Fruit fly (Drosophila melanogaster) whole organism, embryonic: ENCODE measurements around the gene CG42538.

Experiments
- CG1024 ChIP-seq: fragments of 200-800 bp; sonication (Bioruptor generic); IDR thresholded peaks from 2 replicates; pipeline ENCODE4 v1.3.6; 2022; ENCODE audit warnings: missing biosample characterization, missing genetic modification characterization
- CG10321 ChIP-seq: fragments of 200-800 bp; sonication (Bioruptor generic); IDR thresholded peaks from 2 replicates; pipeline ENCODE4 v1.3.6; 2022; ENCODE audit warnings: missing biosample characterization, missing genetic modification characterization
- CG12236 ChIP-seq: fragments of 200-800 bp; sonication (Bioruptor generic); optimal IDR thresholded peaks from 2 replicates; lab custom pipeline; 2016; ENCODE audit warnings: missing biosample characterization, missing genetic modification characterization
- CG1233 ChIP-seq: fragments of 200-800 bp; sonication (Bioruptor generic); optimal IDR thresholded peaks from 4 replicates; lab custom pipeline; 2018; ENCODE audit warnings: missing biosample characterization, mild to moderate bottlenecking, missing genetic modification characterization
- CG13424 ChIP-seq: fragments of 200-800 bp; sonication (Bioruptor generic); optimal IDR thresholded peaks from 2 replicates; lab custom pipeline; 2019; ENCODE audit warnings: missing biosample characterization, mild to moderate bottlenecking, missing genetic modification characterization, moderate library complexity
- CG13624 ChIP-seq: fragments of 200-800 bp; sonication (Bioruptor generic); optimal IDR thresholded peaks from 2 replicates; lab custom pipeline; 2016; ENCODE audit warnings: missing biosample characterization, missing genetic modification characterization
- CG1529 ChIP-seq: fragments of 200-800 bp; sonication (Bioruptor generic); optimal IDR thresholded peaks from 3 replicates; lab custom pipeline; 2018; ENCODE audit warnings: missing biosample characterization, missing genetic modification characterization
- CG17359 ChIP-seq: fragments of 200-800 bp; sonication (Bioruptor generic); optimal IDR thresholded peaks from 3 replicates; lab custom pipeline; 2018; ENCODE audit warnings: missing biosample characterization, mild to moderate bottlenecking, missing genetic modification characterization, moderate library complexity
- CG18262 ChIP-seq: fragments of 200-800 bp; optimal IDR thresholded peaks from 3 replicates; lab custom pipeline; 2019; ENCODE audit warnings: missing biosample characterization, mild to moderate bottlenecking, missing genetic modification characterization, moderate library complexity
- CG1832 ChIP-seq: fragments of 200-800 bp; sonication (Bioruptor generic); optimal IDR thresholded peaks from 2 replicates; lab custom pipeline; 2017; ENCODE audit warnings: missing biosample characterization, mild to moderate bottlenecking, missing genetic modification characterization, inconsistent platforms
- CG2199 ChIP-seq: fragments of 200-800 bp; sonication (Bioruptor generic); IDR thresholded peaks from 3 replicates; pipeline ENCODE4 v1.3.6; 2022; ENCODE audit warnings: missing biosample characterization, missing genetic modification characterization
- CG33213 ChIP-seq: fragments of 200-800 bp; sonication (Bioruptor generic); optimal IDR thresholded peaks from 3 replicates; lab custom pipeline; 2016; ENCODE audit warnings: missing biosample characterization, missing genetic modification characterization
- CG4360 ChIP-seq: fragments of 200-800 bp; sonication (Bioruptor generic); IDR thresholded peaks from 2 replicates; pipeline ENCODE4 v1.3.6; 2022; ENCODE audit warnings: missing biosample characterization, missing genetic modification characterization
- CG5245 ChIP-seq: fragments of 200-800 bp; sonication (Bioruptor generic); optimal IDR thresholded peaks from 3 replicates; lab custom pipeline; 2016; ENCODE audit warnings: missing biosample characterization, missing genetic modification characterization
- CG6272 ChIP-seq: fragments of 200-800 bp; sonication (Bioruptor generic); IDR thresholded peaks from 2 replicates; pipeline ENCODE4 v1.3.6; 2022; ENCODE audit warnings: missing biosample characterization, missing genetic modification characterization
- CG6654 ChIP-seq: fragments of 200-800 bp; sonication (Bioruptor generic); optimal IDR thresholded peaks from 2 replicates; lab custom pipeline; 2017; ENCODE audit warnings: missing biosample characterization, mild to moderate bottlenecking, missing genetic modification characterization
- CG6689 ChIP-seq: fragments of 200-800 bp; sonication (Bioruptor generic); IDR thresholded peaks from 2 replicates; pipeline ENCODE4 v1.3.6; 2022; ENCODE audit warnings: missing biosample characterization, missing genetic modification characterization
- CG6854 ChIP-seq: fragments of 200-800 bp; sonication (Bioruptor generic); optimal IDR thresholded peaks from 3 replicates; lab custom pipeline; 2017; ENCODE audit warnings: missing biosample characterization, mild to moderate bottlenecking, missing genetic modification characterization
- CG9727 ChIP-seq: fragments of 200-800 bp; sonication (Bioruptor generic); optimal IDR thresholded peaks from 3 replicates; lab custom pipeline; 2017; ENCODE audit warnings: missing biosample characterization, mild to moderate bottlenecking, missing genetic modification characterization
- CG9817 ChIP-seq: fragments of 200-800 bp; sonication (Bioruptor generic); optimal IDR thresholded peaks from 2 replicates; lab custom pipeline; 2018; ENCODE audit warnings: missing biosample characterization, mild to moderate bottlenecking, missing genetic modification characterization, moderate library complexity
- Dbx ChIP-seq: fragments of 200-800 bp; sonication (Bioruptor generic); IDR thresholded peaks from 3 replicates; pipeline ENCODE4 v1.3.6; 2022; ENCODE audit warnings: missing biosample characterization, missing genetic modification characterization
- Dek ChIP-seq: fragments of 200-800 bp; sonication (Bioruptor generic); optimal IDR thresholded peaks from 3 replicates; lab custom pipeline; 2019; ENCODE audit warnings: missing biosample characterization, mild to moderate bottlenecking, missing genetic modification characterization, moderate library complexity
- Drgx ChIP-seq: fragments of 200-800 bp; sonication (Bioruptor generic); IDR thresholded peaks from 2 replicates; pipeline ENCODE4 v1.3.6; 2022; ENCODE audit warnings: missing biosample characterization, missing genetic modification characterization
- E2f2 ChIP-seq: fragments of 200-800 bp; sonication (Bioruptor generic); IDR thresholded peaks from 2 replicates; pipeline ENCODE4 v1.3.6; 2022; ENCODE audit warnings: missing biosample characterization, missing genetic modification characterization
- Fer2 ChIP-seq: fragments of 200-800 bp; sonication (Bioruptor generic); optimal IDR thresholded peaks from 2 replicates; lab custom pipeline; 2018; ENCODE audit warnings: missing biosample characterization, mild to moderate bottlenecking, missing genetic modification characterization, moderate library complexity
- Gug ChIP-seq: fragments of 200-800 bp; sonication (Bioruptor generic); IDR thresholded peaks from 4 replicates; pipeline ENCODE4 v1.3.6; 2022; ENCODE audit warnings: missing biosample characterization, missing genetic modification characterization
- HLH4C ChIP-seq: fragments of 200-800 bp; sonication (Bioruptor generic); IDR thresholded peaks from 3 replicates; pipeline ENCODE4 v1.3.6; 2022; ENCODE audit warnings: missing biosample characterization, missing genetic modification characterization; ENCODE audit not compliant: partially characterized antibody
- Lim3 ChIP-seq: fragments of 200-800 bp; sonication (Bioruptor generic); IDR thresholded peaks from 2 replicates; pipeline ENCODE4 v1.3.6; 2022; ENCODE audit warnings: missing biosample characterization, missing genetic modification characterization
- Med ChIP-seq: fragments of 200-800 bp; sonication (Bioruptor generic); peaks from one replicate; lab custom pipeline; 2016; ENCODE audit warnings: missing biosample characterization, missing genetic modification characterization, mild to moderate bottlenecking, inconsistent platforms, moderate library complexity
- Nf-YA ChIP-seq: fragments of 200-800 bp; sonication (Bioruptor generic); IDR thresholded peaks from 2 replicates; pipeline ENCODE4 v1.3.6; 2022; ENCODE audit warnings: missing biosample characterization, missing genetic modification characterization
- Opbp ChIP-seq: fragments of 200-800 bp; sonication (Bioruptor generic); IDR thresholded peaks from 3 replicates; pipeline ENCODE4 v1.3.6; 2022; ENCODE audit warnings: missing biosample characterization, missing genetic modification characterization; ENCODE audit not compliant: partially characterized antibody
- Poxn ChIP-seq: fragments of 200-800 bp; sonication (Bioruptor generic); IDR thresholded peaks from 2 replicates; pipeline ENCODE4 v1.3.6; 2022; ENCODE audit warnings: missing biosample characterization, missing genetic modification characterization
- ash1 ChIP-seq: fragments of 200-800 bp; sonication (Bioruptor generic); optimal IDR thresholded peaks from 2 replicates; lab custom pipeline; 2018; ENCODE audit warnings: missing biosample characterization, mild to moderate bottlenecking, missing genetic modification characterization
- bsh ChIP-seq, 2 experiments: fragments of 200-800 bp; sonication (Bioruptor generic); optimal IDR thresholded peaks; 2 replicates each; lab custom pipeline; 2017 to 2018; ENCODE audit warnings: mild to moderate bottlenecking in 2 of 2, missing biosample characterization in 2 of 2, missing genetic modification characterization in 2 of 2, moderate library complexity in 1 of 2
- btn ChIP-seq: fragments of 200-800 bp; sonication (Bioruptor generic); optimal IDR thresholded peaks from 2 replicates; lab custom pipeline; 2016; ENCODE audit warnings: missing biosample characterization, missing genetic modification characterization
- cg ChIP-seq: fragments of 200-800 bp; sonication (Bioruptor generic); optimal IDR thresholded peaks from 3 replicates; lab custom pipeline; 2019; ENCODE audit warnings: missing biosample characterization, mild to moderate bottlenecking, missing genetic modification characterization, moderate library complexity
- chm ChIP-seq: fragments of 200-800 bp; sonication (Bioruptor generic); IDR thresholded peaks from 2 replicates; pipeline ENCODE4 v1.3.6; 2022; ENCODE audit warnings: missing biosample characterization, missing genetic modification characterization
- ci ChIP-seq: fragments of 200-800 bp; sonication (Bioruptor generic); IDR thresholded peaks from 3 replicates; pipeline ENCODE4 v1.3.6; 2022; ENCODE audit warnings: missing biosample characterization, missing genetic modification characterization
- dmrt99B ChIP-seq: fragments of 200-800 bp; sonication (Bioruptor generic); optimal IDR thresholded peaks from 2 replicates; lab custom pipeline; 2018; ENCODE audit warnings: missing biosample characterization, mild to moderate bottlenecking, missing genetic modification characterization, moderate library complexity
- eve ChIP-seq, 2 experiments: fragments of >200 bp; optimal IDR thresholded peaks; 2 replicates each; lab custom pipeline; 2017; ENCODE audit warnings: missing biosample characterization in 2 of 2, missing genetic modification characterization in 2 of 2
- kni ChIP-seq: fragments of 200-800 bp; sonication (Bioruptor generic); optimal IDR thresholded peaks from 3 replicates; lab custom pipeline; 2017; ENCODE audit warnings: mild to moderate bottlenecking, missing biosample characterization, missing genetic modification reagents, missing genetic modification characterization
- mld ChIP-seq: fragments of 200-800 bp; sonication (Bioruptor generic); IDR thresholded peaks from 3 replicates; pipeline ENCODE4 v1.3.6; 2022; ENCODE audit warnings: missing biosample characterization, missing genetic modification characterization; ENCODE audit not compliant: partially characterized antibody
- nerfin-1 ChIP-seq: fragments of 200-800 bp; sonication (Bioruptor generic); optimal IDR thresholded peaks from 3 replicates; lab custom pipeline; 2019; ENCODE audit warnings: missing biosample characterization, mild to moderate bottlenecking, missing genetic modification characterization, moderate library complexity
- nom ChIP-seq: fragments of 200-800 bp; sonication (Bioruptor generic); optimal IDR thresholded peaks from 2 replicates; lab custom pipeline; 2017; ENCODE audit warnings: missing biosample characterization, missing genetic modification characterization, mild to moderate bottlenecking, moderate library complexity, missing genetic modification reagents
- schlank ChIP-seq: fragments of 200-800 bp; sonication (Bioruptor generic); optimal IDR thresholded peaks from 2 replicates; lab custom pipeline; 2018; ENCODE audit warnings: missing biosample characterization, mild to moderate bottlenecking, missing genetic modification characterization
- stc ChIP-seq: fragments of 200-800 bp; sonication (Bioruptor generic); IDR thresholded peaks from 2 replicates; pipeline ENCODE4 v1.3.6; 2022; ENCODE audit warnings: missing biosample characterization, missing genetic modification characterization
- wek ChIP-seq: fragments of 200-800 bp; sonication (Bioruptor generic); optimal IDR thresholded peaks from 3 replicates; lab custom pipeline; 2018; ENCODE audit warnings: missing biosample characterization, mild to moderate bottlenecking, missing genetic modification characterization, moderate library complexity

The CG42538 gene

DNA sequence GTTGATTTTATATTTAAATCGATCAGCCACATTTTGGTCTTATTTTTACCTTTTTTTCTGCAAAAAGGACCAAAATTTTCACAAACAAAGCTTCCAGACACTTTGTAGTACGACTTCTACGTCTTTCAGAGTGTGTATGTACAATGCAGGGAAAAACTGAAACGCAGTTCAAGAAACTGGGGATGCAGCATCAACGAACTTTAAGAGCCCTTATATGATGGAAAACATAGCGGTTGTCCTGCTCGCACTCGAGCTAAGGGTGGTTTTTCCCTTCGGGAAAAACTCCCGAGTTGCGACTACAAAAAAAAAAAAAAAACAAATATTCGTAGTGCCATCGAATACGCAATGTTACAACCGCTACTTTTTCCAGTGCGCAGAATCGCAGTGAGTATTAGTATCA lies 6.1 kb downstream of the CG42538 start (continued):
- TF ChIP-seq nerfin-1: peak; percentile 8
- no peak for TF ChIP-seq wek (GFP tag; lab: Kevin White, UChicago)
- TF ChIP-seq CG10321: peak; percentile 86
- TF ChIP-seq Nf-YA (GFP tag; lab: Robert Waterston, UW): no peak
- peak; percentile 52 for TF ChIP-seq CG13624
- no peak for TF ChIP-seq CG13424 (tag; lab: Kevin White, UChicago)
- TF ChIP-seq Dek (tag; lab: Kevin White, UChicago): no peak
- peak; percentile 3 for TF ChIP-seq CG17359
- no peak for TF ChIP-seq CG33213 (GFP tag; lab: Kevin White, UChicago)
- no peak for TF ChIP-seq Fer2 (tag; lab: Kevin White, UChicago)
- TF ChIP-seq CG6689 (GFP tag; lab: Robert Waterston, UW): no peak
- TF ChIP-seq btn (GFP tag; lab: Kevin White, UChicago): no peak

- no peak for TF ChIP-seq schlank (tag; lab: Kevin White, UChicago)
- peak; percentile 33 for TF ChIP-seq CG1832 (GFP tag; lab: Kevin White, UChicago)
- TF ChIP-seq Dbx (GFP tag; lab: Robert Waterston, UW): peak; percentile 7; the same call in 1 of the 3 replicates
- no peak for TF ChIP-seq CG1233 (GFP tag; lab: Kevin White, UChicago)
- TF ChIP-seq CG9817 (tag; lab: Kevin White, UChicago): no peak
- no peak for TF ChIP-seq CG6854 (GFP tag; lab: Kevin White, UChicago)
- peak; percentile 20 for TF ChIP-seq Med (GFP tag; lab: Kevin White, UChicago)
- TF ChIP-seq CG18262 (tag; lab: Kevin White, UChicago): no peak
- TF ChIP-seq Poxn (GFP tag; lab: Robert Waterston, UW): no peak
- no peak for TF ChIP-seq Gug
- TF ChIP-seq CG1024 (GFP tag; lab: Robert Waterston, UW): no peak
- peak; percentile 48 for TF ChIP-seq kni (GFP tag; lab: Kevin White, UChicago)
- peak; percentile 13; the same call in 1 of the 2 replicates for TF ChIP-seq chm (GFP tag; lab: Robert Waterston, UW)
- no peak for TF ChIP-seq dmrt99B (tag; lab: Kevin White, UChicago)
- TF ChIP-seq CG9727 (GFP tag; lab: Kevin White, UChicago): no peak
- peak; percentile 8 for TF ChIP-seq ash1 (GFP tag; lab: Kevin White, UChicago)
- 0 out of 3 replicates have a peak, but pooled peaks have one; percentile 44 for TF ChIP-seq ci (GFP tag; lab: Robert Waterston, UW)
- peak; percentile 24 for TF ChIP-seq cg (GFP tag; lab: Kevin White, UChicago)
- peak; percentile 97 for TF ChIP-seq nom
- no peak for TF ChIP-seq CG12236 (GFP tag; lab: Kevin White, UChicago)
- TF ChIP-seq Opbp (GFP tag; lab: Robert Waterston, UW): 0 out of 3 replicates have a peak, but pooled peaks have one; percentile 27
- peak in 1 of 2 experiments; percentile 76 for TF ChIP-seq bsh (GFP tag; optimal IDR thresholded peaks at IDR 0.05; lab: Kevin White, UChicago)
- TF ChIP-seq HLH4C (GFP tag; lab: Robert Waterston, UW): 0 out of 3 replicates have a peak, but pooled peaks have one; percentile 33
- TF ChIP-seq stc: 0 out of 2 replicates have a peak, but pooled peaks have one; percentile 13
- peak in 1 of 2 experiments; percentile 42 for TF ChIP-seq eve (GFP tag; optimal IDR thresholded peaks at IDR 0.05; lab: Kevin White, UChicago)
- TF ChIP-seq CG2199 (GFP tag; lab: Robert Waterston, UW): peak; percentile 62; the same call in 1 of the 3 replicates
- TF ChIP-seq Lim3: no peak
- TF ChIP-seq CG6654 (GFP tag; lab: Kevin White, UChicago): no peak
- 0 out of 3 replicates have a peak, but pooled peaks have one; percentile 53 for TF ChIP-seq mld
- TF ChIP-seq CG5245 (GFP tag; lab: Kevin White, UChicago): no peak
- 0 out of 2 replicates have a peak, but pooled peaks have one; percentile 12 for TF ChIP-seq E2f2 (GFP tag; lab: Robert Waterston, UW)
- TF ChIP-seq CG4360: 0 out of 2 replicates have a peak, but pooled peaks have one; percentile 37
- TF ChIP-seq Drgx: peak; percentile 79
- peak; percentile 30; the same call in 1 of the 2 replicates for TF ChIP-seq CG6272 (GFP tag; lab: Robert Waterston, UW)
- no peak for TF ChIP-seq CG1529 (GFP tag; lab: Kevin White, UChicago)
Observed at dm6 chr3L:16041260-16042079, 7.1 kb downstream of the CG42538 start.
